Worm (Caenorhabditis elegans): Measurements from ENCODE around the gene ZK470.2.

The ZK470.2 gene

ce11 chrX:4115026-4115425, 19.9 kb upstream of the ZK470.2 start, which contains the start of gene F09F9.1:
TSS of gene F09F9.1 (plus strand) at chrX:4115326.
- no peak for TF ChIP-seq blmp-1 (tag; optimal IDR thresholded peaks at IDR 0.05)
- TF ChIP-seq zip-8 (tag; optimal IDR thresholded peaks at IDR 0.05): no peak
- no peak for TF ChIP-seq elt-3 (tag; optimal IDR thresholded peaks at IDR 0.05)
- TF ChIP-seq ces-1 (GFP tag; optimal IDR thresholded peaks at IDR 0.05): no peak
- TF ChIP-seq nhr-12 (tag; optimal IDR thresholded peaks at IDR 0.05): no peak
- TF ChIP-seq M03D4.4 (tag; optimal IDR thresholded peaks at IDR 0.05): no peak
- TF ChIP-seq nhr-237 (tag; optimal IDR thresholded peaks at IDR 0.05): no peak
- TF ChIP-seq mep-1 (tag; optimal IDR thresholded peaks at IDR 0.05): no peak

- TF ChIP-seq sptf-1 (tag; optimal IDR thresholded peaks at IDR 0.05): no peak
- no peak for TF ChIP-seq ces-1 (GFP tag; optimal IDR thresholded peaks at IDR 0.05)
- no peak for TF ChIP-seq mls-2 (tag; optimal IDR thresholded peaks at IDR 0.05)
- TF ChIP-seq flh-1 (GFP tag; optimal IDR thresholded peaks at IDR 0.05): no peak
- no peak for TF ChIP-seq unc-120 (tag; optimal IDR thresholded peaks at IDR 0.05; ENCODE audit: poor library complexity, severe bottlenecking)
- no peak for TF ChIP-seq ham-2 (GFP tag; optimal IDR thresholded peaks at IDR 0.05)
- TF ChIP-seq ztf-11 (tag; optimal IDR thresholded peaks at IDR 0.05): no peak
- no peak for TF ChIP-seq lin-32 (GFP tag; optimal IDR thresholded peaks at IDR 0.05)
- TF ChIP-seq nhr-2 (tag; optimal IDR thresholded peaks at IDR 0.05): no peak
Measured at ce11 chrX:4117626-4118025, 17.3 kb upstream of the ZK470.2 start, which contains the start of gene F09F9.5. TSS of gene F09F9.5 (plus strand) at chrX:4117926.

- TF ChIP-seq nhr-76 (tag; optimal IDR thresholded peaks at IDR 0.05): no peak
Measured at ce11 chrX:4120935-4121334, 14.0 kb upstream of the ZK470.2 start, which contains the start of gene F09F9.3. TSS of gene F09F9.3 (minus strand) at chrX:4121035.

ce11 chrX:4123368-4123767, 11.6 kb upstream of the ZK470.2 start:
- TF ChIP-seq ces-1 (GFP tag; optimal IDR thresholded peaks at IDR 0.05) (peak; percentile 83), elt-3 (tag; optimal IDR thresholded peaks at IDR 0.05) (no peak), unc-62 (GFP tag; optimal IDR thresholded peaks at IDR 0.05) (peak; percentile 26), tbx-8 (GFP tag; optimal IDR thresholded peaks at IDR 0.05) (no peak), sem-2 (GFP tag; optimal IDR thresholded peaks at IDR 0.05) (no peak), pha-4 (tag; optimal IDR thresholded peaks at IDR 0.05) (no peak)

- TF ChIP-seq cnd-1 (tag; optimal IDR thresholded peaks at IDR 0.05) (peak; percentile 60), unc-120 (tag; optimal IDR thresholded peaks at IDR 0.05; ENCODE audit: poor library complexity, severe bottlenecking) (no peak), lin-32 (GFP tag; optimal IDR thresholded peaks at IDR 0.05) (peak; percentile 54), sptf-1 (tag; optimal IDR thresholded peaks at IDR 0.05) (no peak), nhr-2 (tag; optimal IDR thresholded peaks at IDR 0.05) (peak; percentile 61), ztf-11 (tag; optimal IDR thresholded peaks at IDR 0.05) (no peak), ces-1 (GFP tag; optimal IDR thresholded peaks at IDR 0.05) (peak; percentile 99), unc-39 (tag; optimal IDR thresholded peaks at IDR 0.05) (no peak), drap-1 (GFP tag; optimal IDR thresholded peaks at IDR 0.05) (no peak), mls-2 (tag; optimal IDR thresholded peaks at IDR 0.05) (no peak)
Measured at ce11 chrX:4125165-4125803, 9.7 kb upstream of the ZK470.2 start.

- no peak for TF ChIP-seq nhr-237 (tag; optimal IDR thresholded peaks at IDR 0.05)
- TF ChIP-seq ztf-11 (tag; optimal IDR thresholded peaks at IDR 0.05): no peak
- TF ChIP-seq ham-2 (GFP tag; optimal IDR thresholded peaks at IDR 0.05): no peak
- peak; percentile 86 for TF ChIP-seq ces-1 (GFP tag; optimal IDR thresholded peaks at IDR 0.05)
- TF ChIP-seq pha-4 (tag; optimal IDR thresholded peaks at IDR 0.05): no peak
- no peak for TF ChIP-seq ceh-39 (tag; optimal IDR thresholded peaks at IDR 0.05)
- TF ChIP-seq nhr-76 (tag; optimal IDR thresholded peaks at IDR 0.05): no peak
Measured at ce11 chrX:4128684-4129083, 6.3 kb upstream of the ZK470.2 start.

- no peak for TF ChIP-seq ham-2 (GFP tag; optimal IDR thresholded peaks at IDR 0.05)
- no peak for TF ChIP-seq blmp-1 (tag; optimal IDR thresholded peaks at IDR 0.05)
Measured at ce11 chrX:4131354-4131753, 3.6 kb upstream of the ZK470.2 start.

ce11 chrX:4132243-4132642, 2.7 kb upstream of the ZK470.2 start:
- TF ChIP-seq nhr-237 (tag; optimal IDR thresholded peaks at IDR 0.05): no peak
- no peak for TF ChIP-seq nhr-2 (tag; optimal IDR thresholded peaks at IDR 0.05)
- TF ChIP-seq elt-1 (tag; optimal IDR thresholded peaks at IDR 0.05; ENCODE audit: borderline replicate concordance, insufficient read depth): peak; percentile 23
- TF ChIP-seq unc-120 (tag; optimal IDR thresholded peaks at IDR 0.05; ENCODE audit: poor library complexity, severe bottlenecking): no peak
